Fruit fly (Drosophila melanogaster) whole organism, embryonic: ENCODE data around the gene CG17839.
A peak's percentile ranks its signal among the peaks of the same experiment; 100 is the strongest.

Experiments
- Ada2b ChIP-seq: fragments of 200-800 bp; sonication (Bioruptor generic); IDR thresholded peaks from 2 replicates; pipeline ENCODE4 v1.3.6; 2022; ENCODE audit warnings: missing biosample characterization, missing genetic modification characterization
- Adf1 ChIP-seq: fragments of 200-800 bp; sonication (Bioruptor generic); IDR thresholded peaks from 2 replicates; pipeline ENCODE4 v1.3.6; 2022; ENCODE audit warnings: missing biosample characterization, missing genetic modification characterization
- Atf3 ChIP-seq: fragments of 200-800 bp; sonication (Bioruptor generic); optimal IDR thresholded peaks from 3 replicates; lab custom pipeline; 2016; ENCODE audit warnings: missing biosample characterization, missing genetic modification characterization
- Bteb2 ChIP-seq: fragments of 200-800 bp; sonication (Bioruptor generic); optimal IDR thresholded peaks from 2 replicates; lab custom pipeline; 2016; ENCODE audit warnings: missing biosample characterization, missing genetic modification characterization
- CG10274 ChIP-seq: fragments of 200-800 bp; sonication (Bioruptor generic); optimal IDR thresholded peaks from 3 replicates; lab custom pipeline; 2017; ENCODE audit warnings: missing biosample characterization, mild to moderate bottlenecking, missing genetic modification characterization
- CG13624 ChIP-seq: fragments of 200-800 bp; sonication (Bioruptor generic); optimal IDR thresholded peaks from 2 replicates; lab custom pipeline; 2016; ENCODE audit warnings: missing biosample characterization, missing genetic modification characterization
- CG13894 ChIP-seq: fragments of 200-800 bp; sonication (Bioruptor generic); optimal IDR thresholded peaks from 3 replicates; lab custom pipeline; 2018; ENCODE audit warnings: missing biosample characterization, mild to moderate bottlenecking, missing genetic modification characterization, moderate library complexity
- CG14014 ChIP-seq: fragments of 200-800 bp; sonication (Bioruptor generic); IDR thresholded peaks from 2 replicates; pipeline ENCODE4 v1.3.6; 2022; ENCODE audit warnings: missing biosample characterization, missing genetic modification characterization
- CG15269 ChIP-seq: fragments of 200-800 bp; sonication (Bioruptor generic); optimal IDR thresholded peaks from 2 replicates; lab custom pipeline; 2018; ENCODE audit warnings: missing biosample characterization, mild to moderate bottlenecking, missing genetic modification characterization, moderate library complexity
- CG16863 ChIP-seq: fragments of 200-800 bp; sonication (Bioruptor generic); optimal IDR thresholded peaks from 3 replicates; lab custom pipeline; 2016; ENCODE audit warnings: missing biosample characterization, missing genetic modification characterization
- CG17186 ChIP-seq: fragments of 200-800 bp; sonication (Bioruptor generic); optimal IDR thresholded peaks from 3 replicates; lab custom pipeline; 2017; ENCODE audit warnings: missing biosample characterization, missing genetic modification reagents, missing genetic modification characterization
- CG17612 ChIP-seq: fragments of 200-800 bp; sonication (Bioruptor generic); IDR thresholded peaks from 2 replicates; pipeline ENCODE4 v1.3.6; 2022; ENCODE audit warnings: missing biosample characterization, missing genetic modification characterization
- CG2120 ChIP-seq: fragments of 200-800 bp; sonication (Bioruptor generic); optimal IDR thresholded peaks from 3 replicates; lab custom pipeline; 2016; ENCODE audit warnings: missing biosample characterization, missing genetic modification characterization
- CG2202 ChIP-seq: fragments of 200-800 bp; sonication (Bioruptor generic); optimal IDR thresholded peaks from 2 replicates; lab custom pipeline; 2018; ENCODE audit warnings: missing biosample characterization, mild to moderate bottlenecking, missing genetic modification characterization
- CG30020 ChIP-seq: fragments of 200-800 bp; optimal IDR thresholded peaks from 2 replicates; lab custom pipeline; 2019; ENCODE audit warnings: missing biosample characterization, mild to moderate bottlenecking, missing genetic modification characterization, moderate library complexity
- CG31365 ChIP-seq: fragments of 200-800 bp; sonication (Bioruptor generic); optimal IDR thresholded peaks from 2 replicates; lab custom pipeline; 2018; ENCODE audit warnings: missing biosample characterization, mild to moderate bottlenecking, missing genetic modification characterization
- CG34224 ChIP-seq: fragments of 200-800 bp; sonication (Bioruptor generic); IDR thresholded peaks from 3 replicates; pipeline ENCODE4 v1.3.6; 2022; ENCODE audit warnings: missing biosample characterization, missing genetic modification characterization; ENCODE audit not compliant: partially characterized antibody
- CG3847 ChIP-seq: fragments of 200-800 bp; sonication (Bioruptor generic); IDR thresholded peaks from 2 replicates; pipeline ENCODE4 v1.3.6; 2022; ENCODE audit warnings: missing biosample characterization, missing genetic modification characterization
- CG4730 ChIP-seq: fragments of 200-800 bp; sonication (Bioruptor generic); IDR thresholded peaks from 2 replicates; pipeline ENCODE4 v1.3.6; 2022; ENCODE audit warnings: missing biosample characterization, missing genetic modification characterization
- CG5245 ChIP-seq: fragments of 200-800 bp; sonication (Bioruptor generic); optimal IDR thresholded peaks from 3 replicates; lab custom pipeline; 2016; ENCODE audit warnings: missing biosample characterization, missing genetic modification characterization
- CG6654 ChIP-seq: fragments of 200-800 bp; sonication (Bioruptor generic); optimal IDR thresholded peaks from 2 replicates; lab custom pipeline; 2017; ENCODE audit warnings: missing biosample characterization, mild to moderate bottlenecking, missing genetic modification characterization
- CG8388 ChIP-seq: fragments of 200-800 bp; sonication (Bioruptor generic); optimal IDR thresholded peaks from 2 replicates; lab custom pipeline; 2019; ENCODE audit warnings: missing biosample characterization, mild to moderate bottlenecking, missing genetic modification characterization, moderate library complexity
- CG8765 ChIP-seq: fragments of 200-800 bp; sonication (Bioruptor generic); IDR thresholded peaks from 2 replicates; pipeline ENCODE4 v1.3.6; 2022; ENCODE audit warnings: missing biosample characterization, missing genetic modification characterization
- CG9932 ChIP-seq: fragments of 200-800 bp; sonication (Bioruptor generic); IDR thresholded peaks from 2 replicates; pipeline ENCODE4 v1.3.6; 2022; ENCODE audit warnings: missing biosample characterization, missing genetic modification characterization
- Fer2 ChIP-seq: fragments of 200-800 bp; sonication (Bioruptor generic); optimal IDR thresholded peaks from 2 replicates; lab custom pipeline; 2018; ENCODE audit warnings: missing biosample characterization, mild to moderate bottlenecking, missing genetic modification characterization, moderate library complexity
- HLHmδ ChIP-seq: fragments of 200-800 bp; sonication (Bioruptor generic); optimal IDR thresholded peaks from 2 replicates; lab custom pipeline; 2018; ENCODE audit warnings: missing biosample characterization, mild to moderate bottlenecking, missing genetic modification characterization, moderate library complexity
- Kr ChIP-seq: fragments of 200-800 bp; sonication (Bioruptor generic); optimal IDR thresholded peaks from 2 replicates; lab custom pipeline; 2017; ENCODE audit warnings: missing biosample characterization, mild to moderate bottlenecking, missing genetic modification characterization
- Lpt ChIP-seq: fragments of >200 bp; optimal IDR thresholded peaks from 2 replicates; lab custom pipeline; 2018; ENCODE audit warnings: missing biosample characterization, missing genetic modification characterization
- Meics ChIP-seq: fragments of 200-800 bp; sonication (Bioruptor generic); optimal IDR thresholded peaks from 2 replicates; lab custom pipeline; 2017; ENCODE audit warnings: missing biosample characterization, mild to moderate bottlenecking, missing genetic modification characterization
- Myb ChIP-seq: fragments of 200-800 bp; sonication (Bioruptor generic); optimal IDR thresholded peaks from 2 replicates; lab custom pipeline; 2016; ENCODE audit warnings: missing biosample characterization, missing genetic modification characterization
- Ravus ChIP-seq: fragments of 200-800 bp; sonication (Bioruptor generic); IDR thresholded peaks from 2 replicates; pipeline ENCODE4 v1.3.6; 2022; ENCODE audit warnings: missing biosample characterization, missing genetic modification characterization
- ato ChIP-seq: fragments of 200-800 bp; sonication (Bioruptor generic); IDR thresholded peaks from 2 replicates; pipeline ENCODE4 v1.3.6; 2022; ENCODE audit warnings: missing biosample characterization, missing genetic modification characterization; ENCODE audit not compliant: partially characterized antibody
- bab2 ChIP-seq: fragments of 200-800 bp; sonication (Bioruptor generic); optimal IDR thresholded peaks from 2 replicates; lab custom pipeline; 2016; ENCODE audit warnings: missing biosample characterization, missing genetic modification characterization
- bigmax ChIP-seq: fragments of 200-800 bp; sonication (Bioruptor generic); optimal IDR thresholded peaks from 2 replicates; lab custom pipeline; 2018; ENCODE audit warnings: missing biosample characterization, mild to moderate bottlenecking, missing genetic modification characterization
- bowl ChIP-seq: fragments of 200-800 bp; sonication (Bioruptor generic); IDR thresholded peaks from 2 replicates; pipeline ENCODE4 v1.3.6; 2022; ENCODE audit warnings: missing biosample characterization, missing genetic modification characterization
- cad ChIP-seq: fragments of >200 bp; optimal IDR thresholded peaks from 2 replicates; lab custom pipeline; 2017; ENCODE audit warnings: missing biosample characterization, missing genetic modification characterization
- chn ChIP-seq: fragments of 200-800 bp; sonication (Bioruptor generic); optimal IDR thresholded peaks from 2 replicates; lab custom pipeline; 2016; ENCODE audit warnings: missing biosample characterization, missing genetic modification characterization
- crol ChIP-seq: fragments of 200-800 bp; sonication (Bioruptor generic); IDR thresholded peaks from 2 replicates; pipeline ENCODE4 v1.3.6; 2022; ENCODE audit warnings: missing biosample characterization, missing genetic modification characterization
- dm ChIP-seq: fragments of 200-800 bp; sonication (Bioruptor generic); optimal IDR thresholded peaks from 3 replicates; lab custom pipeline; 2016; ENCODE audit warnings: missing biosample characterization, missing genetic modification characterization
- esg ChIP-seq: fragments of 200-800 bp; sonication (Bioruptor generic); conservative IDR thresholded peaks from 2 replicates; pipeline ENCODE4 v1.3.6; 2022; ENCODE audit warnings: missing biosample characterization, missing genetic modification characterization
- gsb ChIP-seq: fragments of 200-800 bp; sonication (Bioruptor generic); IDR thresholded peaks from 2 replicates; pipeline ENCODE4 v1.3.6; 2022; ENCODE audit warnings: missing biosample characterization, missing genetic modification characterization
- luna ChIP-seq: fragments of 200-800 bp; sonication (Bioruptor generic); optimal IDR thresholded peaks from 2 replicates; lab custom pipeline; 2016; ENCODE audit warnings: missing biosample characterization, missing genetic modification characterization
- oc ChIP-seq: fragments of 200-800 bp; sonication (Bioruptor generic); optimal IDR thresholded peaks from 2 replicates; lab custom pipeline; 2018; ENCODE audit warnings: missing biosample characterization, mild to moderate bottlenecking, missing genetic modification characterization, moderate library complexity
- otp ChIP-seq: fragments of 200-800 bp; sonication (Bioruptor generic); IDR thresholded peaks from 3 replicates; pipeline ENCODE4, ENCODE4 v1.3.6; 2022; ENCODE audit warnings: missing biosample characterization, missing genetic modification characterization
- pita ChIP-seq: fragments of 200-800 bp; sonication (Bioruptor generic); optimal IDR thresholded peaks from 2 replicates; lab custom pipeline; 2017; ENCODE audit warnings: missing biosample characterization, mild to moderate bottlenecking, missing genetic modification characterization
- pum ChIP-seq: fragments of 200-800 bp; sonication (Bioruptor generic); optimal IDR thresholded peaks from 2 replicates; lab custom pipeline; 2016; ENCODE audit warnings: missing biosample characterization, missing genetic modification characterization
- ro ChIP-seq: fragments of 200-800 bp; sonication (Bioruptor generic); IDR thresholded peaks from 2 replicates; pipeline ENCODE4 v1.3.6; 2022; ENCODE audit warnings: missing biosample characterization, missing genetic modification characterization
- usp ChIP-seq: fragments of >200 bp; optimal IDR thresholded peaks from 2 replicates; lab custom pipeline; 2017; ENCODE audit warnings: missing biosample characterization, missing genetic modification characterization
- wor ChIP-seq: fragments of 200-800 bp; sonication (Bioruptor generic); IDR thresholded peaks from 2 replicates; pipeline ENCODE4 v1.3.6; 2022; ENCODE audit warnings: missing biosample characterization, missing genetic modification characterization
- zen2 ChIP-seq: fragments of 200-800 bp; sonication (Bioruptor generic); IDR thresholded peaks from 3 replicates; pipeline ENCODE4 v1.3.6; 2022; ENCODE audit warnings: missing biosample characterization, missing genetic modification characterization; ENCODE audit not compliant: partially characterized antibody
- zfh1 ChIP-seq: fragments of 200-800 bp; sonication (Bioruptor generic); IDR thresholded peaks from 3 replicates; pipeline ENCODE4 v1.3.6; 2022; ENCODE audit warnings: missing biosample characterization, missing genetic modification characterization

CG17839 gene

dm6 chr3L:14759984-14760626 lies 44.8 kb upstream of the CG17839 start (continued):
- TF ChIP-seq CG2120 (GFP tag; lab: Kevin White, UChicago) (peak; percentile 83), dm (GFP tag; lab: Kevin White, UChicago) (peak; percentile 34), bowl (GFP tag; lab: Robert Waterston, UW) (no peak), CG13624 (GFP tag; lab: Kevin White, UChicago) (peak; percentile 35), Atf3 (GFP tag; lab: Kevin White, UChicago) (peak; percentile 44), CG30020 (no peak), CG31365 (tag; lab: Kevin White, UChicago) (no peak), CG3847 (GFP tag; lab: Robert Waterston, UW) (peak; percentile 28; the same call in 1 of the 2 replicates), CG17186 (GFP tag; lab: Kevin White, UChicago) (no peak), oc (tag; lab: Kevin White, UChicago) (peak; percentile 54), CG34224 (GFP tag; lab: Robert Waterston, UW) (peak; percentile 43), bigmax (GFP tag; lab: Kevin White, UChicago) (peak; percentile 39), Ada2b (peak; percentile 40; the same call in 1 of the 2 replicates), zfh1 (GFP tag; lab: Robert Waterston, UW) (peak; percentile 60; the same call in 2 of the 3 replicates), CG6654 (GFP tag; lab: Kevin White, UChicago) (peak; percentile 51), Lpt (GFP tag; lab: Kevin White, UChicago) (no peak), wor (GFP tag; lab: Robert Waterston, UW) (peak; percentile 43; the same call in 1 of the 2 replicates), CG15269 (tag; lab: Kevin White, UChicago) (peak; percentile 77), CG4730 (GFP tag; lab: Robert Waterston, UW) (peak; percentile 36; the same call in 1 of the 2 replicates), ro (GFP tag; lab: Robert Waterston, UW) (no peak), gsb (GFP tag; lab: Robert Waterston, UW) (no peak), Bteb2 (peak; percentile 50), usp (no peak), ato (GFP tag; lab: Robert Waterston, UW) (peak; percentile 51; the same call in 1 of the 2 replicates), bab2 (peak; percentile 69), CG8765 (GFP tag; lab: Robert Waterston, UW) (0 out of 2 replicates have a peak, but pooled peaks have one; percentile 6), pita (GFP tag; lab: Kevin White, UChicago) (no peak), CG8388 (peak; percentile 72), Adf1 (GFP tag; lab: Robert Waterston, UW) (peak; percentile 55; the same call in 1 of the 2 replicates), zen2 (GFP tag; lab: Robert Waterston, UW) (no peak), CG10274 (peak; percentile 31), otp (GFP tag; lab: Robert Waterston, UW) (peak; percentile 33; the same call in 2 of the 3 replicates), cad (GFP tag; lab: Kevin White, UChicago) (no peak), chn (GFP tag; lab: Kevin White, UChicago) (peak; percentile 64), pum (GFP tag; lab: Kevin White, UChicago) (peak; percentile 67), luna (peak; percentile 0), Myb (GFP tag; lab: Kevin White, UChicago) (peak; percentile 34), HLHmδ (GFP tag; lab: Kevin White, UChicago) (no peak), Ravus (GFP tag; lab: Robert Waterston, UW) (no peak), CG14014 (GFP tag; lab: Robert Waterston, UW) (peak; percentile 57; the same call in 1 of the 2 replicates), crol (peak; percentile 99), CG9932 (GFP tag; lab: Robert Waterston, UW) (peak; percentile 66), CG16863 (GFP tag; lab: Kevin White, UChicago) (peak; percentile 24), Meics (GFP tag; lab: Kevin White, UChicago) (peak; percentile 63), CG13894 (tag; lab: Kevin White, UChicago) (no peak), CG5245 (peak; percentile 51), Fer2 (tag; lab: Kevin White, UChicago) (peak; percentile 7), esg (GFP tag; lab: Robert Waterston, UW) (peak; percentile 42), CG2202 (tag; lab: Kevin White, UChicago) (peak; percentile 16), CG17612 (GFP tag; lab: Robert Waterston, UW) (no peak), Kr (GFP tag; lab: Kevin White, UChicago) (no peak)
